Fruit fly (Drosophila melanogaster) whole organism, embryonic: ENCODE measurements around the gene mthl2.
A peak's percentile ranks its signal among the peaks of the same experiment; 100 is the strongest.

Source experiments
- ATbp ChIP-seq: fragments of 200-800 bp; sonication (Bioruptor generic); optimal IDR thresholded peaks from 2 replicates; lab custom pipeline; 2017; ENCODE audit warnings: missing biosample characterization, mild to moderate bottlenecking, missing genetic modification characterization, missing genetic modification reagents
- Atf3 ChIP-seq: fragments of 200-800 bp; sonication (Bioruptor generic); optimal IDR thresholded peaks from 3 replicates; lab custom pipeline; 2016; ENCODE audit warnings: missing biosample characterization, missing genetic modification characterization
- Bgb ChIP-seq: fragments of 200-800 bp; sonication (Bioruptor generic); IDR thresholded peaks from 2 replicates; pipeline ENCODE4 v1.3.6; 2022; ENCODE audit warnings: missing biosample characterization, missing genetic modification characterization; ENCODE audit not compliant: partially characterized antibody
- CG10959 ChIP-seq: fragments of 200-800 bp; sonication (Bioruptor generic); IDR thresholded peaks from 2 replicates; pipeline ENCODE4 v1.3.6; 2022; ENCODE audit warnings: missing biosample characterization, missing genetic modification characterization
- CG12155 ChIP-seq: fragments of 200-800 bp; sonication (Bioruptor generic); optimal IDR thresholded peaks from 3 replicates; lab custom pipeline; 2016; ENCODE audit warnings: missing biosample characterization, missing genetic modification characterization
- CG12236 ChIP-seq: fragments of 200-800 bp; sonication (Bioruptor generic); optimal IDR thresholded peaks from 2 replicates; lab custom pipeline; 2016; ENCODE audit warnings: missing biosample characterization, missing genetic modification characterization
- CG14441 ChIP-seq: fragments of 200-800 bp; sonication (Bioruptor generic); IDR thresholded peaks from 2 replicates; pipeline ENCODE4 v1.3.6; 2022; ENCODE audit warnings: missing biosample characterization, missing genetic modification characterization
- CG1792 ChIP-seq: fragments of 200-800 bp; sonication (Bioruptor generic); optimal IDR thresholded peaks from 2 replicates; lab custom pipeline; 2016; ENCODE audit warnings: missing biosample characterization, missing genetic modification characterization
- CG1832 ChIP-seq: fragments of 200-800 bp; sonication (Bioruptor generic); optimal IDR thresholded peaks from 2 replicates; lab custom pipeline; 2017; ENCODE audit warnings: missing biosample characterization, mild to moderate bottlenecking, missing genetic modification characterization, inconsistent platforms
- CG2116 ChIP-seq: fragments of 200-800 bp; sonication (Bioruptor generic); optimal IDR thresholded peaks from 3 replicates; lab custom pipeline; 2018; ENCODE audit warnings: missing biosample characterization, mild to moderate bottlenecking, missing genetic modification characterization
- CG2889 ChIP-seq: fragments of 200-800 bp; sonication (Bioruptor generic); IDR thresholded peaks from 3 replicates; pipeline ENCODE4 v1.3.6; 2022; ENCODE audit warnings: missing biosample characterization, missing genetic modification characterization
- CG31224 ChIP-seq: fragments of 200-800 bp; sonication (Bioruptor generic); IDR thresholded peaks from 2 replicates; pipeline ENCODE4 v1.3.6; 2022; ENCODE audit warnings: missing biosample characterization, missing genetic modification characterization
- CG32767 ChIP-seq: fragments of 200-800 bp; sonication (Bioruptor generic); IDR thresholded peaks from 2 replicates; pipeline ENCODE4 v1.3.6; 2022; ENCODE audit warnings: missing biosample characterization, missing genetic modification characterization
- CG32772 ChIP-seq: fragments of 200-800 bp; sonication (Bioruptor generic); IDR thresholded peaks from 2 replicates; pipeline ENCODE4 v1.3.6; 2022; ENCODE audit warnings: missing biosample characterization, missing genetic modification characterization
- CG3726 ChIP-seq: fragments of 200-800 bp; sonication (Bioruptor generic); IDR thresholded peaks from 3 replicates; pipeline ENCODE4, ENCODE4 v1.3.6; 2022; ENCODE audit warnings: missing biosample characterization, missing genetic modification characterization
- CG5953 ChIP-seq: fragments of 200-800 bp; sonication (Bioruptor generic); IDR thresholded peaks from 2 replicates; pipeline ENCODE4 v1.3.6; 2022; ENCODE audit warnings: missing biosample characterization, missing genetic modification characterization
- CG7839 ChIP-seq: fragments of 200-800 bp; sonication (Bioruptor generic); optimal IDR thresholded peaks from 3 replicates; lab custom pipeline; 2018; ENCODE audit warnings: missing biosample characterization, mild to moderate bottlenecking, missing genetic modification characterization, moderate library complexity
- CG8478 ChIP-seq: fragments of >200 bp; optimal IDR thresholded peaks from 2 replicates; lab custom pipeline; 2018
- CG9609 ChIP-seq: fragments of 200-800 bp; sonication (Bioruptor generic); optimal IDR thresholded peaks from 3 replicates; lab custom pipeline; 2016; ENCODE audit warnings: missing biosample characterization, missing genetic modification characterization
- CG9876 ChIP-seq: fragments of 200-800 bp; sonication (Bioruptor generic); optimal IDR thresholded peaks from 2 replicates; lab custom pipeline; 2016; ENCODE audit warnings: missing biosample characterization, missing genetic modification characterization
- CG9932 ChIP-seq: fragments of 200-800 bp; sonication (Bioruptor generic); IDR thresholded peaks from 2 replicates; pipeline ENCODE4 v1.3.6; 2022; ENCODE audit warnings: missing biosample characterization, missing genetic modification characterization
- CkIIα-i1 ChIP-seq: fragments of 200-800 bp; sonication (Bioruptor generic); IDR thresholded peaks from 2 replicates; pipeline ENCODE4 v1.3.6; 2022; ENCODE audit warnings: missing biosample characterization, missing genetic modification characterization
- HLH54F ChIP-seq: fragments of 200-800 bp; sonication (Bioruptor generic); optimal IDR thresholded peaks from 3 replicates; lab custom pipeline; 2016; ENCODE audit warnings: missing biosample characterization, missing genetic modification characterization
- Hsf ChIP-seq: fragments of 200-800 bp; sonication (Bioruptor generic); optimal IDR thresholded peaks from 3 replicates; lab custom pipeline; 2016; ENCODE audit warnings: missing biosample characterization, missing genetic modification characterization
- Mes4 ChIP-seq: fragments of 200-800 bp; sonication (Bioruptor generic); optimal IDR thresholded peaks from 2 replicates; lab custom pipeline; 2016; ENCODE audit warnings: missing biosample characterization, missing genetic modification characterization
- NC2β ChIP-seq: fragments of 200-800 bp; sonication (Bioruptor generic); optimal IDR thresholded peaks from 2 replicates; lab custom pipeline; 2016; ENCODE audit warnings: missing biosample characterization, missing genetic modification characterization
- Nf-YA ChIP-seq: fragments of 200-800 bp; sonication (Bioruptor generic); IDR thresholded peaks from 2 replicates; pipeline ENCODE4 v1.3.6; 2022; ENCODE audit warnings: missing biosample characterization, missing genetic modification characterization
- Nf-YC ChIP-seq: fragments of 200-800 bp; optimal IDR thresholded peaks from 3 replicates; lab custom pipeline; 2019; ENCODE audit warnings: missing biosample characterization, mild to moderate bottlenecking, missing genetic modification characterization, moderate library complexity
- Oli ChIP-seq: fragments of 200-800 bp; sonication (Bioruptor generic); optimal IDR thresholded peaks from 2 replicates; lab custom pipeline; 2018; ENCODE audit warnings: missing biosample characterization, mild to moderate bottlenecking, missing genetic modification characterization, moderate library complexity
- Ptx1 ChIP-seq: fragments of 200-800 bp; sonication (Bioruptor generic); IDR thresholded peaks from 2 replicates; pipeline ENCODE4 v1.3.6; 2022; ENCODE audit warnings: missing biosample characterization, missing genetic modification characterization
- Sox102F ChIP-seq: fragments of 200-800 bp; sonication (Bioruptor generic); optimal IDR thresholded peaks from 2 replicates; lab custom pipeline; 2018; ENCODE audit warnings: missing biosample characterization, mild to moderate bottlenecking, missing genetic modification characterization, moderate library complexity
- Sry-β ChIP-seq: fragments of 200-800 bp; sonication (Bioruptor generic); optimal IDR thresholded peaks from 2 replicates; lab custom pipeline; 2018; ENCODE audit warnings: missing biosample characterization, mild to moderate bottlenecking, missing genetic modification characterization, moderate library complexity
- Taf1 ChIP-seq: fragments of 200-800 bp; sonication (Bioruptor generic); IDR thresholded peaks from 2 replicates; pipeline ENCODE4 v1.3.6; 2022; ENCODE audit warnings: missing biosample characterization, missing genetic modification characterization
- abd-A ChIP-seq: fragments of 200-800 bp; sonication (Bioruptor generic); optimal IDR thresholded peaks from 3 replicates; lab custom pipeline; 2019; ENCODE audit warnings: missing biosample characterization, mild to moderate bottlenecking, missing genetic modification characterization, moderate library complexity
- bbx ChIP-seq: fragments of 200-800 bp; sonication (Bioruptor generic); IDR thresholded peaks from 2 replicates; pipeline ENCODE4 v1.3.6; 2022; ENCODE audit warnings: missing biosample characterization, missing genetic modification characterization; ENCODE audit not compliant: partially characterized antibody
- bcd ChIP-seq: fragments of 200-800 bp; sonication (Bioruptor generic); optimal IDR thresholded peaks from 2 replicates; lab custom pipeline; 2017; ENCODE audit warnings: missing biosample characterization, mild to moderate bottlenecking, missing genetic modification characterization
- dmrt99B ChIP-seq: fragments of 200-800 bp; sonication (Bioruptor generic); optimal IDR thresholded peaks from 2 replicates; lab custom pipeline; 2018; ENCODE audit warnings: missing biosample characterization, mild to moderate bottlenecking, missing genetic modification characterization, moderate library complexity
- ham ChIP-seq: fragments of 200-800 bp; sonication (Bioruptor generic); IDR thresholded peaks from 2 replicates; pipeline ENCODE4 v1.3.6; 2022; ENCODE audit warnings: missing biosample characterization, missing genetic modification characterization
- hth ChIP-seq: fragments of >200 bp; optimal IDR thresholded peaks from 2 replicates; lab custom pipeline; 2017; ENCODE audit warnings: inconsistent platforms
- insv ChIP-seq, 2 experiments: fragments of 200-800 bp; sonication (Bioruptor generic); optimal IDR thresholded peaks; 3 replicates each; lab custom pipeline; 2016 to 2018; ENCODE audit warnings: missing biosample characterization in 2 of 2, missing genetic modification characterization in 2 of 2
- kni ChIP-seq: fragments of 200-800 bp; sonication (Bioruptor generic); optimal IDR thresholded peaks from 3 replicates; lab custom pipeline; 2017; ENCODE audit warnings: mild to moderate bottlenecking, missing biosample characterization, missing genetic modification reagents, missing genetic modification characterization
- pan ChIP-seq, 4 experiments: fragments of >200 bp in 3 of 4; fragments of 200-800 bp in 1 of 4; sonication (Bioruptor generic) in 1 of 4; optimal IDR thresholded peaks in 3 of 4; IDR thresholded peaks in 1 of 4; 2 replicates each; pipeline versions ENCODE4 v1.3.6 to Lab custom; 2017 to 2022; ENCODE audit warnings: missing biosample characterization in 2 of 4, missing genetic modification characterization in 2 of 4, mixed read lengths in 1 of 4
- run ChIP-seq: fragments of 200-800 bp; sonication (Bioruptor generic); optimal IDR thresholded peaks from 3 replicates; lab custom pipeline; 2018; ENCODE audit warnings: missing biosample characterization, mild to moderate bottlenecking, missing genetic modification characterization
- sc ChIP-seq, 3 experiments: fragments of >200 bp in 2 of 3; fragments of 200-800 bp in 1 of 3; sonication (Bioruptor generic) in 1 of 3; optimal IDR thresholded peaks; 2 replicates in 2 of 3; 3 replicates in 1 of 3; lab custom pipeline; 2017; ENCODE audit warnings: mild to moderate bottlenecking in 1 of 3, missing biosample characterization in 1 of 3, missing genetic modification characterization in 1 of 3, missing genetic modification reagents in 1 of 3
- sna ChIP-seq: fragments of 200-800 bp; sonication (Bioruptor generic); IDR thresholded peaks from 2 replicates; pipeline ENCODE4 v1.3.6; 2022; ENCODE audit warnings: missing biosample characterization, missing genetic modification characterization; ENCODE audit not compliant: partially characterized antibody
- so ChIP-seq: fragments of 200-800 bp; sonication (Bioruptor generic); IDR thresholded peaks from 3 replicates; pipeline ENCODE4 v1.3.6; 2022; ENCODE audit warnings: missing biosample characterization, missing genetic modification characterization
- sr ChIP-seq: fragments of 200-800 bp; sonication (Bioruptor generic); IDR thresholded peaks from 3 replicates; pipeline ENCODE4 v1.3.6; 2022; ENCODE audit warnings: missing biosample characterization, missing genetic modification characterization
- stc ChIP-seq: fragments of 200-800 bp; sonication (Bioruptor generic); IDR thresholded peaks from 2 replicates; pipeline ENCODE4 v1.3.6; 2022; ENCODE audit warnings: missing biosample characterization, missing genetic modification characterization
- trh ChIP-seq: fragments of 200-800 bp; sonication (Bioruptor generic); optimal IDR thresholded peaks from 2 replicates; lab custom pipeline; 2016; ENCODE audit warnings: missing biosample characterization, missing genetic modification characterization
- wek ChIP-seq: fragments of 200-800 bp; sonication (Bioruptor generic); optimal IDR thresholded peaks from 3 replicates; lab custom pipeline; 2018; ENCODE audit warnings: missing biosample characterization, mild to moderate bottlenecking, missing genetic modification characterization, moderate library complexity

mthl2 gene

dm6 chr3L:5563309-5564182 lies 41.0 kb upstream of the mthl2 start, which contains the start of the genes ScsbetaG and Sras (continued):
- TF ChIP-seq Taf1 (GFP tag; lab: Robert Waterston, UW), result no peak
- TF ChIP-seq hth, result no peak
- no peak for TF ChIP-seq ham (GFP tag; lab: Robert Waterston, UW)
- peak; percentile 10 for TF ChIP-seq CG2116 (GFP tag; lab: Kevin White, UChicago)
- no peak for TF ChIP-seq Atf3 (GFP tag; lab: Kevin White, UChicago)
- no peak for TF ChIP-seq CG2889 (GFP tag; lab: Robert Waterston, UW)
- TF ChIP-seq dmrt99B (tag; lab: Kevin White, UChicago), result no peak
- TF ChIP-seq CG14441, result no peak
- TF ChIP-seq insv (GFP tag; optimal IDR thresholded peaks at IDR 0.05; lab: Kevin White, UChicago), result no peak
- TF ChIP-seq CG9932 (GFP tag; lab: Robert Waterston, UW), result no peak
- TF ChIP-seq Sox102F (GFP tag; lab: Kevin White, UChicago), result no peak
- no peak for TF ChIP-seq CG31224 (GFP tag; lab: Robert Waterston, UW)
- TF ChIP-seq ATbp (GFP tag; lab: Kevin White, UChicago), result no peak
- TF ChIP-seq CG5953 (GFP tag; lab: Robert Waterston, UW), result no peak
- no peak for TF ChIP-seq CG32772 (GFP tag; lab: Robert Waterston, UW)
- TF ChIP-seq sc (optimal IDR thresholded peaks at IDR 0.05; lab: Kevin White, UChicago), result no peak
- no peak for TF ChIP-seq sc (GFP tag; optimal IDR thresholded peaks at IDR 0.05; lab: Kevin White, UChicago)
- TF ChIP-seq Hsf, result no peak
- no peak for TF ChIP-seq CG1832 (GFP tag; lab: Kevin White, UChicago)
- TF ChIP-seq sna (GFP tag; lab: Robert Waterston, UW), result peak; percentile 37; the same call in 1 of the 2 replicates
- no peak for TF ChIP-seq run
- TF ChIP-seq stc (GFP tag; lab: Robert Waterston, UW), result no peak
- no peak for TF ChIP-seq CG12155 (GFP tag; lab: Kevin White, UChicago)
- no peak for TF ChIP-seq CG10959 (GFP tag; lab: Robert Waterston, UW)
- no peak for TF ChIP-seq HLH54F (GFP tag; lab: Kevin White, UChicago)
- TF ChIP-seq NC2β, result no peak
- no peak for TF ChIP-seq Sry-β (GFP tag; lab: Kevin White, UChicago)
- TF ChIP-seq Nf-YA, result no peak
- no peak for TF ChIP-seq kni (GFP tag; lab: Kevin White, UChicago)
- no peak for TF ChIP-seq Ptx1 (GFP tag; lab: Robert Waterston, UW)
- no peak for TF ChIP-seq sr
- no peak for TF ChIP-seq CkIIα-i1
- no peak for TF ChIP-seq pan (optimal IDR thresholded peaks at IDR 0.05; lab: Kevin White, UChicago)
- TF ChIP-seq pan (GFP tag; optimal IDR thresholded peaks at IDR 0.05 in 1 of 2, IDR thresholded peaks at IDR 0.05 in 1 of 2), result no peak
- TF ChIP-seq bcd (GFP tag; lab: Kevin White, UChicago), result no peak
- TF ChIP-seq CG9609 (GFP tag; lab: Kevin White, UChicago), result no peak
- TF ChIP-seq CG8478 (lab: Kevin White, UChicago), result no peak
- TF ChIP-seq CG9876, result no peak
- TF ChIP-seq CG12236 (GFP tag; lab: Kevin White, UChicago), result no peak
- no peak for TF ChIP-seq so (GFP tag; lab: Robert Waterston, UW)
- TF ChIP-seq Nf-YC, result peak; percentile 1
- no peak for TF ChIP-seq CG7839
- no peak for TF ChIP-seq CG32767
- TF ChIP-seq Bgb (GFP tag; lab: Robert Waterston, UW), result no peak
- no peak for TF ChIP-seq abd-A (tag; lab: Kevin White, UChicago)
- TF ChIP-seq Mes4 (GFP tag; lab: Kevin White, UChicago), result no peak
- no peak for TF ChIP-seq Oli (tag; lab: Kevin White, UChicago)
- no peak for TF ChIP-seq wek (GFP tag; lab: Kevin White, UChicago)
- no peak for TF ChIP-seq CG3726 (GFP tag; lab: Robert Waterston, UW)
- TF ChIP-seq trh (GFP tag; lab: Kevin White, UChicago), result no peak
- no peak for TF ChIP-seq CG1792 (GFP tag; lab: Kevin White, UChicago)
- peak; percentile 32; the same call in 1 of the 2 replicates for TF ChIP-seq bbx (GFP tag; lab: Robert Waterston, UW)
